Worm (Caenorhabditis elegans): ENCODE measurements around the gene lipl-5.

lipl-5 gene

DNA sequence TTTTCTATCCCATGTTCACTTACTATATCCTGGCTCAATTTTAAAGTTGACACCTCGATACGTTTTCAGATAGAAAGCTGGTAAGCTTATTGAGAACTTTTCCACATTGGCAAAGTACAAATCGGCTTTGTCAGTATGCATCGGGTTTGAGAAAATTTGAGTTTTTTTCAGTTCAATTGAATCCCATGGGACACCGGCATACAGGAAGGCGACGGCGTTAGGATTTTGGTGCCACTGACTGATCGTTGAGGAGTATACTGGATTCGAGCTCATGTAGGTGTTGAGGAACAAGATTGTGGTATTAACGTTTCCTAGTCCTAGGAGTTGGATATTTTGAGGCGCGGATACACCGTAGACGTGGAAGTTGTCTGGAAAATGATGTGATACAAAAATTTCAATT is 27.3 kb downstream of the lipl-5 start:
- TF ChIP-seq sptf-1 (tag; optimal IDR thresholded peaks at IDR 0.05) (no peak), pha-4 (tag; optimal IDR thresholded peaks at IDR 0.05) (no peak)

- TF ChIP-seq mep-1 (tag; optimal IDR thresholded peaks at IDR 0.05) = no peak
These were observed 29.1 kb downstream of the lipl-5 start, which contains the start of gene dod-19 for ce11 chrV:414630-415029. Gene dod-19, minus strand, starts transcription at chrV:414759.

DNA sequence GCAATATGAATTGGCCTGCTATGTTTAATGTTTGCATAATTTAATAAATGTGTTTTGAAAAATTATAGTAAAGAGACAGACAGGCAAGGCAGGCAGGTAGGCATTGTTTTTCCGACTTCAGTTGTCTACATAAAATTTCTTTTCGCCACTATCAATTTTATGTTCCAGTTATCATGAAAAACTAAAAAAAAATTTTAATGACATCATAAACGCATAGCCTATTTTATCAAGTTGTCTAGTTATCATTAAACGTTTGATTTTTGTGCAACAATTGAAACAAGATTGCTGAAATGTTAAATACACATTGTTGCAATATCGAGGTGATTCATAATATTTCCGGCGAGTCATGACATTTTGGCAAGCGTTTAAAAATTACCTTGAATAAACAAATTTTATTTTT is 29.5 kb downstream of the lipl-5 start:
- TF ChIP-seq ceh-43 (GFP tag; optimal IDR thresholded peaks at IDR 0.05) (no peak), unc-62 (GFP tag; optimal IDR thresholded peaks at IDR 0.05) (no peak), lin-32 (GFP tag; optimal IDR thresholded peaks at IDR 0.05) (no peak), elt-3 (tag; optimal IDR thresholded peaks at IDR 0.05) (no peak), ceh-39 (tag; optimal IDR thresholded peaks at IDR 0.05) (no peak), flh-1 (GFP tag; optimal IDR thresholded peaks at IDR 0.05) (no peak)

- TF ChIP-seq ztf-11 (tag; optimal IDR thresholded peaks at IDR 0.05) = no peak
- no peak for TF ChIP-seq sptf-1 (tag; optimal IDR thresholded peaks at IDR 0.05)
- no peak for TF ChIP-seq lin-13 (tag; optimal IDR thresholded peaks at IDR 0.05)
- no peak for TF ChIP-seq ceh-83 (GFP tag; optimal IDR thresholded peaks at IDR 0.05)
- TF ChIP-seq nhr-2 (tag; optimal IDR thresholded peaks at IDR 0.05) = no peak
- no peak for TF ChIP-seq cnd-1 (tag; optimal IDR thresholded peaks at IDR 0.05)
- TF ChIP-seq elt-3 (tag; optimal IDR thresholded peaks at IDR 0.05) = no peak
- TF ChIP-seq M03D4.4 (tag; optimal IDR thresholded peaks at IDR 0.05) = no peak
- TF ChIP-seq drap-1 (GFP tag; optimal IDR thresholded peaks at IDR 0.05) = no peak
- no peak for TF ChIP-seq nhr-237 (tag; optimal IDR thresholded peaks at IDR 0.05)
- TF ChIP-seq ces-1 (GFP tag; optimal IDR thresholded peaks at IDR 0.05) = no peak
- TF ChIP-seq elt-1 (tag; optimal IDR thresholded peaks at IDR 0.05; ENCODE audit: borderline replicate concordance, insufficient read depth) = no peak
- no peak for TF ChIP-seq nhr-28 (tag; optimal IDR thresholded peaks at IDR 0.05)
- TF ChIP-seq flh-1 (GFP tag; optimal IDR thresholded peaks at IDR 0.05) = no peak
- TF ChIP-seq mep-1 (tag; optimal IDR thresholded peaks at IDR 0.05) = no peak
- no peak for TF ChIP-seq hlh-1 (tag; optimal IDR thresholded peaks at IDR 0.05)
- TF ChIP-seq ham-2 (GFP tag; optimal IDR thresholded peaks at IDR 0.05) = no peak
- TF ChIP-seq ceh-43 (GFP tag; optimal IDR thresholded peaks at IDR 0.05) = no peak
- no peak for TF ChIP-seq nhr-12 (tag; optimal IDR thresholded peaks at IDR 0.05)
- no peak for TF ChIP-seq tbx-8 (GFP tag; optimal IDR thresholded peaks at IDR 0.05)
These were observed 32.3 kb downstream of the lipl-5 start, which contains the start of gene irg-8 for ce11 chrV:417656-418353. Gene irg-8, minus strand, starts transcription at chrV:417706.

- TF ChIP-seq cnd-1 (tag; optimal IDR thresholded peaks at IDR 0.05) = no peak
These were observed 32.9 kb downstream of the lipl-5 start, which contains the start of gene Y39D8A.1 for ce11 chrV:418432-418831. Gene Y39D8A.1, plus strand, starts transcription at chrV:418732.

- TF ChIP-seq drap-1 (GFP tag; optimal IDR thresholded peaks at IDR 0.05) = no peak
- no peak for TF ChIP-seq blmp-1 (tag; optimal IDR thresholded peaks at IDR 0.05)
- no peak for TF ChIP-seq bed-3 (GFP tag; optimal IDR thresholded peaks at IDR 0.05)
- no peak for TF ChIP-seq nhr-12 (tag; optimal IDR thresholded peaks at IDR 0.05)
- TF ChIP-seq mep-1 (tag; optimal IDR thresholded peaks at IDR 0.05) = no peak
These were observed 36.6 kb downstream of the lipl-5 start, which contains the start of gene dod-20 for ce11 chrV:422133-422532. Gene dod-20, plus strand, starts transcription at chrV:422433.

- no peak for TF ChIP-seq unc-62 (GFP tag; optimal IDR thresholded peaks at IDR 0.05)
- no peak for TF ChIP-seq elt-3 (tag; optimal IDR thresholded peaks at IDR 0.05)
- TF ChIP-seq pha-4 (tag; optimal IDR thresholded peaks at IDR 0.05) = no peak
- no peak for TF ChIP-seq elt-1 (tag; optimal IDR thresholded peaks at IDR 0.05; ENCODE audit: borderline replicate concordance, insufficient read depth)
- TF ChIP-seq bed-3 (GFP tag; optimal IDR thresholded peaks at IDR 0.05) = no peak
- no peak for TF ChIP-seq ceh-43 (GFP tag; optimal IDR thresholded peaks at IDR 0.05)
- no peak for TF ChIP-seq lsy-2 (tag; optimal IDR thresholded peaks at IDR 0.05)
- TF ChIP-seq blmp-1 (tag; optimal IDR thresholded peaks at IDR 0.05) = no peak
- TF ChIP-seq zip-8 (tag; optimal IDR thresholded peaks at IDR 0.05) = no peak
- TF ChIP-seq unc-39 (tag; optimal IDR thresholded peaks at IDR 0.05) = no peak
These were observed 38.6 kb downstream of the lipl-5 start, which contains the start of gene B0554.5 for ce11 chrV:424140-424539. Gene B0554.5, plus strand, starts transcription at chrV:424440.

All from whole organism, mixed stage, embryonic.